Worm (Caenorhabditis elegans) whole organism, mixed stage, embryonic: ENCODE measurements around the gene srg-61.

Experiments used
- M03D4.4 ChIP-seq: sonication (generic microtip); optimal IDR thresholded peaks from 2 replicates; lab custom pipeline; 2017; ENCODE audit warnings: mild to moderate bottlenecking, missing genetic modification characterization, missing compliant biosample characterization
- bed-3 ChIP-seq: fragments of 200-800 bp; sonication (Bioruptor generic); optimal IDR thresholded peaks from 3 replicates; lab custom pipeline; 2018; ENCODE audit warnings: mild to moderate bottlenecking, missing genetic modification characterization, moderate library complexity, missing compliant biosample characterization
- blmp-1 ChIP-seq: fragments of 150-350 bp; optimal IDR thresholded peaks from 2 replicates; lab custom pipeline; 2014; ENCODE audit warnings: missing biosample characterization, missing genetic modification characterization
- ceh-39 ChIP-seq: fragments of 150-350 bp; optimal IDR thresholded peaks from 2 replicates; lab custom pipeline; 2014; ENCODE audit warnings: missing biosample characterization, missing genetic modification characterization
- ceh-43 ChIP-seq: fragments of 200-800 bp; sonication (Bioruptor generic); optimal IDR thresholded peaks from 2 replicates; lab custom pipeline; 2018; ENCODE audit warnings: mild to moderate bottlenecking, missing genetic modification characterization, moderate library complexity, missing compliant biosample characterization
- cnd-1 ChIP-seq: fragments of 200-800 bp; sonication (Bioruptor generic); optimal IDR thresholded peaks from 2 replicates; lab custom pipeline; 2018; ENCODE audit warnings: mild to moderate bottlenecking, missing genetic modification characterization, missing compliant biosample characterization
- drap-1 ChIP-seq: fragments of 200-800 bp; sonication (Bioruptor generic); optimal IDR thresholded peaks from 3 replicates; lab custom pipeline; 2018; ENCODE audit warnings: mild to moderate bottlenecking, missing genetic modification characterization, missing compliant biosample characterization
- elt-1 ChIP-seq: sonication (generic microtip); optimal IDR thresholded peaks from 2 replicates; lab custom pipeline; 2017; ENCODE audit warnings: missing genetic modification characterization, mild to moderate bottlenecking, missing compliant biosample characterization, antibody characterized with exemption, moderate library complexity, borderline replicate concordance; ENCODE audit not compliant: insufficient read depth
- elt-3 ChIP-seq: fragments of 150-350 bp; optimal IDR thresholded peaks from 2 replicates; lab custom pipeline; 2014; ENCODE audit warnings: missing biosample characterization, missing genetic modification characterization
- flh-1 ChIP-seq: fragments of 200-800 bp; sonication (Bioruptor generic); optimal IDR thresholded peaks from 2 replicates; lab custom pipeline; 2018; ENCODE audit warnings: mild to moderate bottlenecking, missing genetic modification characterization, moderate library complexity, missing compliant biosample characterization
- ham-2 ChIP-seq: fragments of 200-800 bp; sonication (Bioruptor generic); optimal IDR thresholded peaks from 2 replicates; lab custom pipeline; 2018; ENCODE audit warnings: mild to moderate bottlenecking, missing genetic modification characterization, missing compliant biosample characterization
- lin-13 ChIP-seq: fragments of 150-350 bp; optimal IDR thresholded peaks from 2 replicates; lab custom pipeline; 2014; ENCODE audit warnings: missing biosample characterization, missing genetic modification characterization
- lin-32 ChIP-seq: fragments of 200-800 bp; sonication (Bioruptor generic); optimal IDR thresholded peaks from 2 replicates; lab custom pipeline; 2018; ENCODE audit warnings: mild to moderate bottlenecking, missing genetic modification characterization, missing compliant biosample characterization
- lsy-2 ChIP-seq: fragments of 150-350 bp; optimal IDR thresholded peaks from 2 replicates; lab custom pipeline; 2014; ENCODE audit warnings: missing biosample characterization, missing genetic modification characterization
- mab-5 ChIP-seq: fragments of 150-350 bp; optimal IDR thresholded peaks from 2 replicates; lab custom pipeline; 2014; ENCODE audit warnings: missing biosample characterization, missing genetic modification characterization
- mep-1 ChIP-seq: fragments of 150-350 bp; optimal IDR thresholded peaks from 2 replicates; lab custom pipeline; 2017; ENCODE audit warnings: missing biosample characterization, missing genetic modification reagents, missing genetic modification characterization, inconsistent platforms
- mls-2 ChIP-seq: sonication (generic microtip); optimal IDR thresholded peaks from 2 replicates; lab custom pipeline; 2016; ENCODE audit warnings: mild to moderate bottlenecking, missing genetic modification characterization, moderate library complexity, missing compliant biosample characterization
- nhr-12 ChIP-seq: fragments of 150-350 bp; optimal IDR thresholded peaks from 2 replicates; lab custom pipeline; 2014; ENCODE audit warnings: missing biosample characterization, missing genetic modification characterization
- nhr-2 ChIP-seq: fragments of 150-350 bp; optimal IDR thresholded peaks from 2 replicates; lab custom pipeline; 2014; ENCODE audit warnings: missing biosample characterization, missing genetic modification characterization
- nhr-237 ChIP-seq: fragments of 150-350 bp; optimal IDR thresholded peaks from 2 replicates; lab custom pipeline; 2014; ENCODE audit warnings: missing biosample characterization, missing genetic modification characterization
- nhr-28 ChIP-seq: fragments of 150-350 bp; optimal IDR thresholded peaks from 2 replicates; lab custom pipeline; 2014; ENCODE audit warnings: missing biosample characterization, missing genetic modification characterization
- nhr-76 ChIP-seq: sonication (generic microtip); optimal IDR thresholded peaks from 2 replicates; lab custom pipeline; 2017; ENCODE audit warnings: missing biosample characterization, missing genetic modification characterization
- pha-4 ChIP-seq: fragments of 150-350 bp; optimal IDR thresholded peaks from 2 replicates; lab custom pipeline; 2018; ENCODE audit warnings: missing biosample characterization, missing genetic modification reagents, missing genetic modification characterization
- sem-2 ChIP-seq: fragments of 200-800 bp; sonication (Bioruptor generic); optimal IDR thresholded peaks from 2 replicates; lab custom pipeline; 2018; ENCODE audit warnings: mild to moderate bottlenecking, missing genetic modification characterization, missing compliant biosample characterization
- snpc-4 ChIP-seq: fragments of 150-350 bp; optimal IDR thresholded peaks from 2 replicates; lab custom pipeline; 2014; ENCODE audit warnings: missing biosample characterization, missing genetic modification characterization
- sptf-1 ChIP-seq: sonication (generic microtip); optimal IDR thresholded peaks from 2 replicates; lab custom pipeline; 2017; ENCODE audit warnings: mild to moderate bottlenecking, missing genetic modification characterization, moderate library complexity, missing compliant biosample characterization
- tbx-8 ChIP-seq: fragments of 200-800 bp; sonication (Bioruptor generic); optimal IDR thresholded peaks from 2 replicates; lab custom pipeline; 2018; ENCODE audit warnings: mild to moderate bottlenecking, missing genetic modification characterization, moderate library complexity, missing compliant biosample characterization
- unc-120 ChIP-seq: sonication (generic microtip); optimal IDR thresholded peaks from 2 replicates; lab custom pipeline; 2017; ENCODE audit warnings: missing genetic modification characterization, missing compliant biosample characterization; ENCODE audit not compliant: poor library complexity, severe bottlenecking
- zip-8 ChIP-seq: fragments of 150-350 bp; optimal IDR thresholded peaks from 2 replicates; lab custom pipeline; 2014; ENCODE audit warnings: missing biosample characterization, missing genetic modification characterization
- ztf-11 ChIP-seq: fragments of 150-350 bp; optimal IDR thresholded peaks from 2 replicates; lab custom pipeline; 2014; ENCODE audit warnings: missing biosample characterization, missing genetic modification characterization

The srg-61 gene

ce11 chrV:2765052-2765451, 24.9 kb upstream of the srg-61 start, which contains the start of gene dhs-14:
Gene dhs-14 (minus strand): TSS chrV:2765200.
- TF ChIP-seq nhr-76: no peak
- TF ChIP-seq ztf-11: no peak
- TF ChIP-seq M03D4.4 (tag; lab: Kevin White, UChicago): no peak
- no peak for TF ChIP-seq pha-4
- no peak for TF ChIP-seq snpc-4 (tag; lab: Kevin White, UChicago)
- TF ChIP-seq ham-2 (GFP tag; lab: Kevin White, UChicago): no peak
- no peak for TF ChIP-seq nhr-28 (tag; lab: Kevin White, UChicago)
- TF ChIP-seq sptf-1 (tag; lab: Kevin White, UChicago): no peak
- TF ChIP-seq zip-8 (tag; lab: Kevin White, UChicago): no peak
- TF ChIP-seq flh-1: no peak
- no peak for TF ChIP-seq elt-1 (tag; lab: Kevin White, UChicago)
- no peak for TF ChIP-seq blmp-1 (tag; lab: Kevin White, UChicago)
- TF ChIP-seq nhr-237: no peak
- no peak for TF ChIP-seq lin-13 (tag; lab: Kevin White, UChicago)
- TF ChIP-seq mep-1: no peak
- TF ChIP-seq cnd-1 (tag; lab: Kevin White, UChicago): no peak
- no peak for TF ChIP-seq mab-5 (tag; lab: Kevin White, UChicago)
- no peak for TF ChIP-seq elt-3

ce11 chrV:2763105-2763504, 23.0 kb upstream of the srg-61 start, which contains the start of gene R05D8.7:
Gene R05D8.7 (minus strand): TSS chrV:2763208.
- TF ChIP-seq nhr-76: no peak
- no peak for TF ChIP-seq ceh-39
- TF ChIP-seq ceh-43 (GFP tag; lab: Kevin White, UChicago): no peak
- no peak for TF ChIP-seq sptf-1 (tag; lab: Kevin White, UChicago)
- TF ChIP-seq mep-1: no peak
- TF ChIP-seq pha-4: no peak
- TF ChIP-seq elt-1 (tag; lab: Kevin White, UChicago): no peak
- TF ChIP-seq flh-1: no peak
- no peak for TF ChIP-seq snpc-4 (tag; lab: Kevin White, UChicago)
- TF ChIP-seq tbx-8 (GFP tag; lab: Kevin White, UChicago): no peak
- no peak for TF ChIP-seq nhr-28 (tag; lab: Kevin White, UChicago)
- no peak for TF ChIP-seq lsy-2
- TF ChIP-seq nhr-237: no peak
- no peak for TF ChIP-seq ham-2 (GFP tag; lab: Kevin White, UChicago)
- TF ChIP-seq lin-32 (GFP tag; lab: Kevin White, UChicago): no peak
- TF ChIP-seq nhr-2: no peak
- TF ChIP-seq mls-2 (tag; lab: Kevin White, UChicago): no peak
- TF ChIP-seq nhr-12: no peak
- TF ChIP-seq sem-2: no peak
- TF ChIP-seq zip-8 (tag; lab: Kevin White, UChicago): no peak

- TF ChIP-seq lin-13 (tag; lab: Kevin White, UChicago) (no peak), mep-1 (no peak), zip-8 (tag; lab: Kevin White, UChicago) (no peak), blmp-1 (tag; lab: Kevin White, UChicago) (no peak), pha-4 (no peak), lin-32 (GFP tag; lab: Kevin White, UChicago) (no peak), ceh-43 (GFP tag; lab: Kevin White, UChicago) (no peak), sem-2 (no peak), nhr-12 (no peak), ceh-39 (no peak), nhr-28 (tag; lab: Kevin White, UChicago) (no peak), drap-1 (no peak), cnd-1 (tag; lab: Kevin White, UChicago) (no peak), bed-3 (GFP tag; lab: Kevin White, UChicago) (no peak), unc-120 (no peak)
Observed at ce11 chrV:2761470-2761869, 21.3 kb upstream of the srg-61 start.

ce11 chrV:2759456-2759855, 19.3 kb upstream of the srg-61 start, which contains the start of gene srg-58:
Gene srg-58 (minus strand): TSS chrV:2759556.
- TF ChIP-seq nhr-2 (no peak), drap-1 (no peak), zip-8 (tag; lab: Kevin White, UChicago) (no peak), lsy-2 (no peak), elt-3 (no peak)
- TF ChIP-seq, all 35 proteins: peak for 0

- TF ChIP-seq nhr-12: no peak
- TF ChIP-seq, all 35 proteins: peak for 0
Observed at ce11 chrV:2758437-2758836, 18.3 kb upstream of the srg-61 start.
